Fruit fly (Drosophila melanogaster) Kc167 (cell line): ENCODE data around the gene jus.
A peak's percentile ranks its signal among the peaks of the same experiment; 100 is the strongest.

Source experiments
- Myc ChIP-seq: fragments of >200 bp; optimal IDR thresholded peaks from 2 replicates; lab custom pipeline; 2017; ENCODE audit warnings: missing external identifiers
- Sin3A ChIP-seq: fragments of >200 bp; optimal IDR thresholded peaks from 2 replicates; lab custom pipeline; 2018; ENCODE audit warnings: missing external identifiers
- h ChIP-seq: fragments of >200 bp; optimal IDR thresholded peaks from 3 replicates; lab custom pipeline; 2018; ENCODE audit warnings: missing external identifiers
- insv ChIP-seq: fragments of >200 bp; optimal IDR thresholded peaks from 3 replicates; lab custom pipeline; 2018; ENCODE audit warnings: missing external identifiers
- psq ChIP-seq: fragments of >200 bp; optimal IDR thresholded peaks from 2 replicates; lab custom pipeline; 2017; ENCODE audit warnings: missing external identifiers
- ttk ChIP-seq: sonication (Bioruptor generic); optimal IDR thresholded peaks from 2 replicates; lab custom pipeline; 2017; ENCODE audit warnings: missing external identifiers

DNA sequence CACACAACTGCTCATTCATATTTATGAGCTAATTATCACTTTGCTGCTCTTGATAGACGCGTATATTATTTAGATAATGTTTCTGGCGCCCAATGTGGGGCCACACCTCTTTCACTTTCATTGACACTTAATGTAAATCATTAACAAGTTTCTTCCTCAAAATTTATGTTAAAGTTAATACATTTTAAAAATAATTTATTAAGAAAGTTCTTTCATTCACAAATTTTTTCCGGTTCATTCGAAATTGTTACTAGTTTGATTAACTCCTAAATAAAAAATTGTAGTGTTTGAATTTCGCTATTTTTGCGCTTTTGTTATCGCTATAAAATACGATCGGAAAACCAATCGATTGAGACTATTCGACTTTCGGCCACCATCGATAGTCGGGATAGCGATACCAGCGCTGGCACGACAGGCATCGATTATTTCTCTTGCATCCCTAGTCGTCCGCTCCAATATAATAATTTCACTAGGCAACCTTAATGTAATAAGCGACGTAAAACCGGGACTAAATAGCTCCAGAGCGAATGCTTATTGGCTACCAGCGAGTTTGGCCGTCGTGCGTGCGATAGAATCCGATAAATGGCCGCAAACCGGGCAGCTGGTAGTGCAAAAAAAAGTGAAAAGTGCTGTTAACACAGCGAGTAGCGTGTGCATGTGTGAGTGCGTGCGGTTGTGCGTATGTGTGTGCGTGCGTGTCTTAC, 34.1 kb upstream of the jus start, which contains the start of gene Usp1:
- TF ChIP-seq insv (lab: Kevin White, UChicago) (no peak), ttk (no peak), h (no peak), psq (lab: Kevin White, UChicago) (peak; percentile 60), Myc (no peak), Sin3A (lab: Kevin White, UChicago) (no peak)
